Fruit fly (Drosophila melanogaster): Measurements from ENCODE around the gene Hel89B.

Hel89B gene

DNA sequence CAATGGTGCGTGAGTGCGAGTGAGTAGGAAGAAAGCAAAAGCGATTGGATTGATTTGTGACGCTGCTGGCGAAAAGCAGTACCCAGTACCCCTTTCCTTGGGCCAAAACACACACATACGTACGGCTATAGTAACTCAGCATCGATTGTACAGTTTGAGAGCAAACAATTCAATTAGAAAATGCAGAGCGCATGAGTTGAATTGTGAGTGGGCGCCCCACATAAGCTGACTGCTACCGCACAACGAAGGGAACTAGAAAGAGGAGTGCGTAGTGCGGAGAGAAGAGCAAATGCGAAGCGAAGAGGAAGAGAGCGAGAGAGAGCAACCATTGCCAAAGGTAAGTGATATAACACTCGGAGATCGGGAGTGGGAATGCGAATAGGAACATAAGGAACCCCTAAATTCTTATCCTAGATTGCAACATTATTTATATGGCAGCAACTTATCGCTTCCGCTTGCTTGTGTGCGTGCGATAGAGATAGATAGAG lies 434 bp downstream of the Hel89B start (continued):
- TF ChIP-seq chinmo (GFP tag; IDR thresholded peaks at IDR 0.05; ENCODE audit: partially characterized antibody) (no peak), ash1 (GFP tag; optimal IDR thresholded peaks at IDR 0.05) (no peak), Pdp1 (GFP tag; optimal IDR thresholded peaks at IDR 0.05) (peak in 1 of 2 experiments; percentile 60), CG4820 (GFP tag; optimal IDR thresholded peaks at IDR 0.05) (no peak), CG11723 (GFP tag; optimal IDR thresholded peaks at IDR 0.05) (no peak), Gsc (GFP tag; IDR thresholded peaks at IDR 0.05) (no peak), psq (GFP tag; optimal IDR thresholded peaks at IDR 0.05) (peak; percentile 100), Dll (GFP tag; IDR thresholded peaks at IDR 0.05; ENCODE audit: partially characterized antibody) (no peak), unpg (GFP tag; optimal IDR thresholded peaks at IDR 0.05) (no peak), CG8388 (GFP tag; optimal IDR thresholded peaks at IDR 0.05) (no peak), CG13624 (GFP tag; optimal IDR thresholded peaks at IDR 0.05) (peak; percentile 51), tin (GFP tag; optimal IDR thresholded peaks at IDR 0.05) (no peak), D19B (GFP tag; optimal IDR thresholded peaks at IDR 0.05) (no peak), HLHmδ (GFP tag; optimal IDR thresholded peaks at IDR 0.05) (peak; percentile 18), CkIIα-i1 (GFP tag; IDR thresholded peaks at IDR 0.05) (no peak), pfk (GFP tag; optimal IDR thresholded peaks at IDR 0.05) (peak; percentile 19), CG8281 (tag; optimal IDR thresholded peaks at IDR 0.05) (no peak), MBD-R2 (GFP tag; IDR thresholded peaks at IDR 0.05) (no peak), wek (GFP tag; optimal IDR thresholded peaks at IDR 0.05) (peak; percentile 22), CG17361 (GFP tag; IDR thresholded peaks at IDR 0.05) (no peak), dysf (GFP tag; IDR thresholded peaks at IDR 0.05) (no peak), peb (GFP tag; IDR thresholded peaks at IDR 0.05) (no peak), hbn (GFP tag; IDR thresholded peaks at IDR 0.05; ENCODE audit: partially characterized antibody) (no peak), Atf-2 (GFP tag; optimal IDR thresholded peaks at IDR 0.05) (no peak), CG4404 (GFP tag; IDR thresholded peaks at IDR 0.05) (no peak), CG15601 (tag; optimal IDR thresholded peaks at IDR 0.05) (peak; percentile 89), hb (GFP tag; IDR thresholded peaks at IDR 0.05; ENCODE audit: partially characterized antibody) (no peak), slbo (GFP tag; IDR thresholded peaks at IDR 0.05) (no peak), CG4282 (GFP tag; optimal IDR thresholded peaks at IDR 0.05) (no peak), Drgx (GFP tag; IDR thresholded peaks at IDR 0.05) (no peak), dpn (GFP tag; optimal IDR thresholded peaks at IDR 0.05) (peak in 1 of 2 experiments; percentile 1), az2 (GFP tag; optimal IDR thresholded peaks at IDR 0.05) (no peak), Jarid2 (GFP tag; optimal IDR thresholded peaks at IDR 0.05) (no peak), CG10274 (GFP tag; optimal IDR thresholded peaks at IDR 0.05) (no peak), CG31441 (GFP tag; IDR thresholded peaks at IDR 0.05) (no peak), CG15269 (tag; optimal IDR thresholded peaks at IDR 0.05) (no peak), CG9437 (GFP tag; optimal IDR thresholded peaks at IDR 0.05) (no peak), CG7963 (GFP tag; IDR thresholded peaks at IDR 0.05; ENCODE audit: partially characterized antibody) (no peak), prd (optimal IDR thresholded peaks at IDR 0.05) (no peak), prd (GFP tag; IDR thresholded peaks at IDR 0.05) (no peak), CG5245 (GFP tag; optimal IDR thresholded peaks at IDR 0.05) (no peak), CG13424 (tag; optimal IDR thresholded peaks at IDR 0.05) (no peak), wdn (GFP tag; IDR thresholded peaks at IDR 0.05) (no peak), Stat92E (GFP tag; optimal IDR thresholded peaks at IDR 0.05) (no peak), Hey (tag; optimal IDR thresholded peaks at IDR 0.05) (peak; percentile 29), bsh (GFP tag; optimal IDR thresholded peaks at IDR 0.05) (no peak), mirr (GFP tag; optimal IDR thresholded peaks at IDR 0.05) (peak; percentile 25), Mad (GFP tag; optimal IDR thresholded peaks at IDR 0.05) (peak; percentile 19), CG12769 (tag; optimal IDR thresholded peaks at IDR 0.05) (peak; percentile 93), CG1832 (GFP tag; optimal IDR thresholded peaks at IDR 0.05) (peak; percentile 82)
